In genomic region chrX:11521561-11522546, dm6 we compare ENCODE assay signal across 1 fruit fly cellular context.
A peak's percentile ranks its signal among the peaks of the same experiment; 100 is the strongest.
TF ChIP-seq lines count a peak whose summit lies in the region.

No protein-coding gene starts in this region.

TF ChIP-seq in whole organism, embryonic, 481 proteins besides CTCF, POLR2A, EP300 and RAD21 (continued from another document and continues in another):
- TF ChIP-seq CG9932 (GFP tag; IDR thresholded peaks at IDR 0.05; lab: Robert Waterston, UW) (peak; percentile 46), CG5953 (GFP tag; IDR thresholded peaks at IDR 0.05; lab: Robert Waterston, UW) (no peak), Gsc (GFP tag; IDR thresholded peaks at IDR 0.05; lab: Robert Waterston, UW) (no peak), az2 (GFP tag; optimal IDR thresholded peaks at IDR 0.05; lab: Kevin White, UChicago) (peak; percentile 66), Taf1 (GFP tag; IDR thresholded peaks at IDR 0.05; lab: Robert Waterston, UW) (no peak), Max (GFP tag; optimal IDR thresholded peaks at IDR 0.05; lab: Kevin White, UChicago) (no peak), CG6654 (GFP tag; optimal IDR thresholded peaks at IDR 0.05; lab: Kevin White, UChicago) (no peak), grau (tag; optimal IDR thresholded peaks at IDR 0.05; lab: Kevin White, UChicago) (peak; percentile 74), Hr3 (GFP tag; optimal IDR thresholded peaks at IDR 0.05; lab: Kevin White, UChicago) (peak; percentile 62), GATAe (GFP tag; conservative IDR thresholded peaks at IDR 0.05; lab: Robert Waterston, UW) (no peak; the same call in 1 of the 2 replicates), stc (GFP tag; IDR thresholded peaks at IDR 0.05; lab: Robert Waterston, UW) (peak; percentile 69; the same call in 1 of the 2 replicates), CG6791 (GFP tag; IDR thresholded peaks at IDR 0.05; lab: Robert Waterston, UW; ENCODE audit: partially characterized antibody) (no peak), CG18011 (GFP tag; optimal IDR thresholded peaks at IDR 0.05; lab: Kevin White, UChicago) (no peak), CG9609 (GFP tag; optimal IDR thresholded peaks at IDR 0.05; lab: Kevin White, UChicago) (no peak), wdn (GFP tag; IDR thresholded peaks at IDR 0.05; lab: Robert Waterston, UW) (0 out of 2 replicates have a peak, but pooled peaks have one; percentile 15), Blimp-1 (GFP tag; optimal IDR thresholded peaks at IDR 0.05; lab: Kevin White, UChicago) (peak; percentile 74), grn (GFP tag; optimal IDR thresholded peaks at IDR 0.05; lab: Kevin White, UChicago) (no peak), CG3838 (GFP tag; optimal IDR thresholded peaks at IDR 0.05; lab: Kevin White, UChicago) (no peak), CG16815 (GFP tag; optimal IDR thresholded peaks at IDR 0.05; lab: Kevin White, UChicago) (no peak), gsb (GFP tag; IDR thresholded peaks at IDR 0.05; lab: Robert Waterston, UW) (no peak), Poxn (GFP tag; IDR thresholded peaks at IDR 0.05; lab: Robert Waterston, UW) (no peak), HLH3B (GFP tag; IDR thresholded peaks at IDR 0.05; lab: Robert Waterston, UW) (peak; percentile 73), Eip74EF (GFP tag; optimal IDR thresholded peaks at IDR 0.05; lab: Kevin White, UChicago) (peak in 1 of 2 experiments; percentile 69), CG8944 (GFP tag; optimal IDR thresholded peaks at IDR 0.05; lab: Kevin White, UChicago) (peak; percentile 20), lab (GFP tag; optimal IDR thresholded peaks at IDR 0.05; lab: Kevin White, UChicago) (peak; percentile 78), Dp (GFP tag; optimal IDR thresholded peaks at IDR 0.05; lab: Kevin White, UChicago) (no peak), CG4328 (GFP tag; optimal IDR thresholded peaks at IDR 0.05; lab: Kevin White, UChicago) (no peak), Sox102F (GFP tag; optimal IDR thresholded peaks at IDR 0.05; lab: Kevin White, UChicago) (peak; percentile 82), CG7963 (GFP tag; IDR thresholded peaks at IDR 0.05; lab: Robert Waterston, UW; ENCODE audit: partially characterized antibody) (no peak), CG6683 (GFP tag; optimal IDR thresholded peaks at IDR 0.05; lab: Kevin White, UChicago) (no peak), zfh2 (GFP tag; optimal IDR thresholded peaks at IDR 0.05; lab: Kevin White, UChicago) (no peak), caup (GFP tag; optimal IDR thresholded peaks at IDR 0.05; lab: Kevin White, UChicago; ENCODE audit: severe bottlenecking) (peak; percentile 12), jumu (GFP tag; optimal IDR thresholded peaks at IDR 0.05; lab: Kevin White, UChicago) (no peak), C15 (GFP tag; IDR thresholded peaks at IDR 0.05; lab: Robert Waterston, UW) (no peak), NfI (GFP tag; optimal IDR thresholded peaks at IDR 0.05; lab: Kevin White, UChicago) (peak; percentile 31), CG10267 (tag; optimal IDR thresholded peaks at IDR 0.05; lab: Kevin White, UChicago) (peak; percentile 53), CG2120 (GFP tag; optimal IDR thresholded peaks at IDR 0.05; lab: Kevin White, UChicago) (peak; percentile 59), eyg (GFP tag; optimal IDR thresholded peaks at IDR 0.05; lab: Kevin White, UChicago) (no peak), Lpt (GFP tag; optimal IDR thresholded peaks at IDR 0.05; lab: Kevin White, UChicago) (no peak), luna (GFP tag; optimal IDR thresholded peaks at IDR 0.05; lab: Kevin White, UChicago) (no peak), CG1832 (GFP tag; optimal IDR thresholded peaks at IDR 0.05; lab: Kevin White, UChicago) (no peak), oc (tag; optimal IDR thresholded peaks at IDR 0.05; lab: Kevin White, UChicago) (peak; percentile 72), CG6689 (GFP tag; IDR thresholded peaks at IDR 0.05; lab: Robert Waterston, UW) (peak; percentile 65), Vsx1 (GFP tag; optimal IDR thresholded peaks at IDR 0.05; lab: Kevin White, UChicago) (peak; percentile 29), stwl (tag; optimal IDR thresholded peaks at IDR 0.05; lab: Kevin White, UChicago) (no peak), zfh1 (GFP tag; IDR thresholded peaks at IDR 0.05; lab: Robert Waterston, UW) (no peak; the same call in 2 of the 3 replicates), CG13296 (GFP tag; optimal IDR thresholded peaks at IDR 0.05; lab: Kevin White, UChicago) (peak; percentile 41), CG7745 (tag; optimal IDR thresholded peaks at IDR 0.05; lab: Kevin White, UChicago) (no peak), toy (GFP tag; IDR thresholded peaks at IDR 0.05; lab: Robert Waterston, UW) (no peak), CG15514 (GFP tag; optimal IDR thresholded peaks at IDR 0.05; lab: Kevin White, UChicago) (peak; percentile 11), mirr (GFP tag; optimal IDR thresholded peaks at IDR 0.05; lab: Kevin White, UChicago) (no peak), insv (GFP tag; optimal IDR thresholded peaks at IDR 0.05; lab: Kevin White, UChicago) (no peak), CG12942 (GFP tag; optimal IDR thresholded peaks at IDR 0.05; lab: Kevin White, UChicago) (no peak), CG3847 (GFP tag; IDR thresholded peaks at IDR 0.05; lab: Robert Waterston, UW) (peak; percentile 34; the same call in 1 of the 2 replicates), br (optimal IDR thresholded peaks at IDR 0.05; lab: Kevin White, UChicago) (no peak), CG11695 (GFP tag; IDR thresholded peaks at IDR 0.05; lab: Robert Waterston, UW) (peak; percentile 88), Tbp (GFP tag; optimal IDR thresholded peaks at IDR 0.05; lab: Kevin White, UChicago) (no peak), D (optimal IDR thresholded peaks at IDR 0.05; lab: Kevin White, UChicago) (no peak), D (GFP tag; optimal IDR thresholded peaks at IDR 0.05; lab: Kevin White, UChicago) (peak; percentile 31), CG7987 (GFP tag; optimal IDR thresholded peaks at IDR 0.05; lab: Kevin White, UChicago) (no peak), Aef1 (GFP tag; IDR thresholded peaks at IDR 0.05; lab: Robert Waterston, UW) (0 out of 3 replicates have a peak, but pooled peaks have one; percentile 52), CG15479 (GFP tag; optimal IDR thresholded peaks at IDR 0.05; lab: Kevin White, UChicago) (no peak), CG14860 (GFP tag; IDR thresholded peaks at IDR 0.05; lab: Robert Waterston, UW; ENCODE audit: partially characterized antibody) (no peak), Rfx (GFP tag; IDR thresholded peaks at IDR 0.05; lab: Robert Waterston, UW) (peak; percentile 51), ERR (GFP tag; optimal IDR thresholded peaks at IDR 0.05; lab: Kevin White, UChicago) (no peak), NC2α (GFP tag; optimal IDR thresholded peaks at IDR 0.05; lab: Kevin White, UChicago) (no peak), inv (GFP tag; IDR thresholded peaks at IDR 0.05; lab: Robert Waterston, UW; ENCODE audit: partially characterized antibody) (no peak), CG11696 (GFP tag; IDR thresholded peaks at IDR 0.05; lab: Robert Waterston, UW) (peak; percentile 61; the same call in 1 of the 2 replicates), CG16813 (GFP tag; IDR thresholded peaks at IDR 0.05; lab: Robert Waterston, UW; ENCODE audit: partially characterized antibody) (no peak), CG13894 (tag; optimal IDR thresholded peaks at IDR 0.05; lab: Kevin White, UChicago) (no peak), Bgb (GFP tag; IDR thresholded peaks at IDR 0.05; lab: Robert Waterston, UW; ENCODE audit: partially characterized antibody) (no peak), Oaz (GFP tag; IDR thresholded peaks at IDR 0.05; lab: Robert Waterston, UW) (no peak), CG43689 (GFP tag; IDR thresholded peaks at IDR 0.05; lab: Robert Waterston, UW) (no peak), sug (tag; optimal IDR thresholded peaks at IDR 0.05; lab: Kevin White, UChicago) (peak; percentile 24), Opbp (GFP tag; IDR thresholded peaks at IDR 0.05; lab: Robert Waterston, UW; ENCODE audit: partially characterized antibody) (no peak), CG1529 (GFP tag; optimal IDR thresholded peaks at IDR 0.05; lab: Kevin White, UChicago) (peak; percentile 33), bbx (GFP tag; IDR thresholded peaks at IDR 0.05; lab: Robert Waterston, UW; ENCODE audit: partially characterized antibody) (no peak), chinmo (GFP tag; IDR thresholded peaks at IDR 0.05; lab: Robert Waterston, UW; ENCODE audit: partially characterized antibody) (0 out of 4 replicates have a peak, but pooled peaks have one; percentile 41), CG14965 (GFP tag; optimal IDR thresholded peaks at IDR 0.05; lab: Kevin White, UChicago; ENCODE audit: borderline replicate concordance) (no peak), Oli (tag; optimal IDR thresholded peaks at IDR 0.05; lab: Kevin White, UChicago) (peak; percentile 72), CG15073 (GFP tag; optimal IDR thresholded peaks at IDR 0.05; lab: Kevin White, UChicago) (no peak), Bteb2 (GFP tag; optimal IDR thresholded peaks at IDR 0.05; lab: Kevin White, UChicago) (no peak), trh (GFP tag; optimal IDR thresholded peaks at IDR 0.05; lab: Kevin White, UChicago) (peak; percentile 13), sqz (GFP tag; optimal IDR thresholded peaks at IDR 0.05; lab: Kevin White, UChicago) (peak; percentile 76), fd96Cb (tag; optimal IDR thresholded peaks at IDR 0.05; lab: Kevin White, UChicago) (peak; percentile 67), nau (GFP tag; optimal IDR thresholded peaks at IDR 0.05; lab: Kevin White, UChicago) (peak; percentile 32), knrl (GFP tag; IDR thresholded peaks at IDR 0.05; lab: Robert Waterston, UW; ENCODE audit: partially characterized antibody) (no peak), CG31365 (tag; optimal IDR thresholded peaks at IDR 0.05; lab: Kevin White, UChicago) (no peak), eve (GFP tag; optimal IDR thresholded peaks at IDR 0.05; lab: Kevin White, UChicago) (peak in 1 of 2 experiments; percentile 65), CG2129 (GFP tag; IDR thresholded peaks at IDR 0.05; lab: Robert Waterston, UW; ENCODE audit: partially characterized antibody) (no peak), ci (GFP tag; IDR thresholded peaks at IDR 0.05; lab: Robert Waterston, UW) (peak; percentile 69; the same call in 2 of the 3 replicates), ab (GFP tag; optimal IDR thresholded peaks at IDR 0.05; lab: Kevin White, UChicago) (no peak), Ravus (GFP tag; IDR thresholded peaks at IDR 0.05; lab: Robert Waterston, UW) (no peak), Stat92E (GFP tag; optimal IDR thresholded peaks at IDR 0.05; lab: Kevin White, UChicago) (no peak), schlank (tag; optimal IDR thresholded peaks at IDR 0.05; lab: Kevin White, UChicago) (no peak), CG11093 (GFP tag; IDR thresholded peaks at IDR 0.05; lab: Robert Waterston, UW) (peak; percentile 56; the same call in 1 of the 3 replicates), dm (GFP tag; optimal IDR thresholded peaks at IDR 0.05; lab: Kevin White, UChicago) (no peak), CG12299 (tag; optimal IDR thresholded peaks at IDR 0.05; lab: Kevin White, UChicago) (no peak), sens-2 (GFP tag; IDR thresholded peaks at IDR 0.05; lab: Robert Waterston, UW) (no peak), ap (GFP tag; IDR thresholded peaks at IDR 0.05; lab: Robert Waterston, UW) (peak; percentile 60), Hmx (GFP tag; optimal IDR thresholded peaks at IDR 0.05; lab: Kevin White, UChicago) (no peak), crc (GFP tag; optimal IDR thresholded peaks at IDR 0.05; lab: Kevin White, UChicago) (peak; percentile 11), Rx (GFP tag; IDR thresholded peaks at IDR 0.05; lab: Robert Waterston, UW) (no peak), HmgD (GFP tag; optimal IDR thresholded peaks at IDR 0.05; lab: Kevin White, UChicago) (no peak), CG10654 (GFP tag; optimal IDR thresholded peaks at IDR 0.05; lab: Kevin White, UChicago) (peak; percentile 32), CG8359 (GFP tag; optimal IDR thresholded peaks at IDR 0.05; lab: Kevin White, UChicago; ENCODE audit: borderline replicate concordance) (no peak), p53 (GFP tag; optimal IDR thresholded peaks at IDR 0.05; lab: Kevin White, UChicago) (no peak), lov (optimal IDR thresholded peaks at IDR 0.05; lab: Kevin White, UChicago) (no peak), lov (GFP tag; IDR thresholded peaks at IDR 0.05; lab: Robert Waterston, UW) (no peak), CG8924 (tag; optimal IDR thresholded peaks at IDR 0.05; lab: Kevin White, UChicago) (peak; percentile 76), Dek (tag; optimal IDR thresholded peaks at IDR 0.05; lab: Kevin White, UChicago) (peak; percentile 42), Bdp1 (GFP tag; optimal IDR thresholded peaks at IDR 0.05; lab: Kevin White, UChicago) (no peak), crol (GFP tag; IDR thresholded peaks at IDR 0.05; lab: Robert Waterston, UW) (peak; percentile 96), Mes4 (GFP tag; optimal IDR thresholded peaks at IDR 0.05; lab: Kevin White, UChicago) (no peak), Abd-B (GFP tag; optimal IDR thresholded peaks at IDR 0.05; lab: Kevin White, UChicago) (peak; percentile 50), abd-A (tag; optimal IDR thresholded peaks at IDR 0.05; lab: Kevin White, UChicago) (no peak), pfk (GFP tag; optimal IDR thresholded peaks at IDR 0.05; lab: Kevin White, UChicago) (no peak), cg (GFP tag; optimal IDR thresholded peaks at IDR 0.05; lab: Kevin White, UChicago) (no peak), CG15696 (tag; optimal IDR thresholded peaks at IDR 0.05; lab: Kevin White, UChicago) (no peak), CG13287 (GFP tag; IDR thresholded peaks at IDR 0.05; lab: Robert Waterston, UW; ENCODE audit: partially characterized antibody) (no peak), fu2 (GFP tag; optimal IDR thresholded peaks at IDR 0.05; lab: Kevin White, UChicago) (no peak), tll (GFP tag; optimal IDR thresholded peaks at IDR 0.05; lab: Kevin White, UChicago) (no peak), dysf (GFP tag; IDR thresholded peaks at IDR 0.05; lab: Robert Waterston, UW) (peak; percentile 65), CG1792 (GFP tag; optimal IDR thresholded peaks at IDR 0.05; lab: Kevin White, UChicago) (peak; percentile 15), CG17186 (GFP tag; optimal IDR thresholded peaks at IDR 0.05; lab: Kevin White, UChicago) (no peak), jigr1 (GFP tag; IDR thresholded peaks at IDR 0.05; lab: Robert Waterston, UW) (no peak), Doc2 (GFP tag; IDR thresholded peaks at IDR 0.05; lab: Robert Waterston, UW) (no peak), otp (GFP tag; IDR thresholded peaks at IDR 0.05; lab: Robert Waterston, UW) (no peak), Chrac-16 (GFP tag; optimal IDR thresholded peaks at IDR 0.05; lab: Kevin White, UChicago) (peak; percentile 30), nerfin-2 (GFP tag; IDR thresholded peaks at IDR 0.05; lab: Robert Waterston, UW; ENCODE audit: partially characterized antibody) (no peak), Myb (GFP tag; optimal IDR thresholded peaks at IDR 0.05; lab: Kevin White, UChicago) (peak; percentile 13), CG2712 (tag; optimal IDR thresholded peaks at IDR 0.05; lab: Kevin White, UChicago) (peak; percentile 74), bowl (GFP tag; IDR thresholded peaks at IDR 0.05; lab: Robert Waterston, UW) (no peak)
